Worm (Caenorhabditis elegans): ENCODE measurements around the gene aagr-3.

ce11 chrV:9725719-9726118 lies 3.6 kb downstream of the aagr-3 start:
- no peak for TF ChIP-seq ccch-3 (GFP tag; optimal IDR thresholded peaks at IDR 0.05)
- no peak for TF ChIP-seq lir-1 (GFP tag; conservative IDR thresholded peaks at IDR 0.05)
- TF ChIP-seq T26A5.8 (tag; optimal IDR thresholded peaks at IDR 0.05) = no peak
- no peak for TF ChIP-seq ama-1 (optimal IDR thresholded peaks at IDR 0.05)
- no peak for TF ChIP-seq ama-1 (GFP tag; optimal IDR thresholded peaks at IDR 0.05)
- no peak for TF ChIP-seq gei-17 (GFP tag; optimal IDR thresholded peaks at IDR 0.05)
- TF ChIP-seq akir-1 (GFP tag; optimal IDR thresholded peaks at IDR 0.05) = no peak
- no peak for TF ChIP-seq sptf-2 (GFP tag; optimal IDR thresholded peaks at IDR 0.05)
- TF ChIP-seq madf-8 (GFP tag; conservative IDR thresholded peaks at IDR 0.05) = no peak
- TF ChIP-seq F55B11.4 (tag; optimal IDR thresholded peaks at IDR 0.05; ENCODE audit: borderline replicate concordance, insufficient read depth) = no peak

Data from whole organism, young adult.